Fruit fly (Drosophila melanogaster): ENCODE results near the gene wge.

wge gene

DNA sequence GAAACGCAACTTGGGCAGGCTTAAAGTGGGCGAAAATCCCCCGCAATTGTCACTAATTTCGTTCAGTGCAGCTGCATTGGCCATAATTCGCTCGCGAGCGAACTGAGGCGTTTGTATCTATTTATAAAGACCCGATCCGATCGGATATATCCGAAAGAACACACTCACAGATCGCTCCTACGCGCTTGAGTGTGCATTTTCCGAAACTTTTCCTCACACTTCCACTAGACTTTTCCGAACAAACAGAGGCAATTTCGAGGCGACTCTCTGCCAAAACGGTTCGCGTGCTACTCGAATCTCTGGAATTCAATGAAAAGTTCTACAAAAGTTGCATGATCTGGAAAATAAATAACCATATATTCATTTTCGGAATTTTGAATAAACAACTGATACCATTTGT lies 19.2 kb downstream of the wge start, which contains the start of the genes CG6972 and CCAP:
Gene CG6972, plus strand, starts transcription at position 215 of the 400 bp plus-strand sequence.
Gene CCAP, minus strand, starts transcription at position 292 of the 400 bp plus-strand sequence.
- TF ChIP-seq Ets98B (GFP tag; IDR thresholded peaks at IDR 0.05) = no peak
- TF ChIP-seq CG32121 (GFP tag; IDR thresholded peaks at IDR 0.05) = 0 out of 2 replicates have a peak, but pooled peaks have one; percentile 28
- TF ChIP-seq Pif1A (GFP tag; optimal IDR thresholded peaks at IDR 0.05) = no peak

DNA sequence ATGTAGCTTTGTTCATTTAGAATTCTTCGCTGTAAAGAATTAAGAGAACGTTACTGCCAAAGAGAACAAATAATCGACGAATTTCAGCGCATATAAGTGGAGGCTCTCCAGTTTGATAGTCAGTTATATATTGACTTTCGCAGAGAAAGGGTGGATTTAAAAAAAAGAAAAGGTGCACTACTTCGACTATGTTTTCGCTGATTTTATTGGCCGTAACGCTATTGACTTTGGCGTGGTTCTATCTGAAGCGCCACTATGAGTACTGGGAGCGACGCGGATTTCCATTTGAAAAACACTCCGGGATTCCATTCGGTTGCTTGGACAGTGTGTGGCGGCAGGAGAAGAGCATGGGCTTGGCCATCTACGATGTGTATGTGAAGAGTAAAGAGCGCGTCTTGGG lies 22.7 kb downstream of the wge start, which contains the start of gene Cyp6d4:
Gene Cyp6d4, plus strand, starts transcription at position 112 of the 400 bp plus-strand sequence.
- TF ChIP-seq CG14655 (GFP tag; optimal IDR thresholded peaks at IDR 0.05) (no peak), CG15710 (tag; optimal IDR thresholded peaks at IDR 0.05) (no peak), Ets98B (GFP tag; IDR thresholded peaks at IDR 0.05) (no peak), CG12605 (GFP tag; IDR thresholded peaks at IDR 0.05) (no peak), CG34367 (tag; optimal IDR thresholded peaks at IDR 0.05) (no peak), CG10348 (GFP tag; IDR thresholded peaks at IDR 0.05) (no peak), CG32121 (GFP tag; IDR thresholded peaks at IDR 0.05) (no peak), CG17806 (tag; optimal IDR thresholded peaks at IDR 0.05) (no peak), CG4496 (GFP tag; IDR thresholded peaks at IDR 0.05) (no peak), EcR (GFP tag; optimal IDR thresholded peaks at IDR 0.05) (no peak), rn (GFP tag; IDR thresholded peaks at IDR 0.05) (no peak), gl (tag; optimal IDR thresholded peaks at IDR 0.05) (no peak), CG13204 (GFP tag; optimal IDR thresholded peaks at IDR 0.05) (no peak)

DNA sequence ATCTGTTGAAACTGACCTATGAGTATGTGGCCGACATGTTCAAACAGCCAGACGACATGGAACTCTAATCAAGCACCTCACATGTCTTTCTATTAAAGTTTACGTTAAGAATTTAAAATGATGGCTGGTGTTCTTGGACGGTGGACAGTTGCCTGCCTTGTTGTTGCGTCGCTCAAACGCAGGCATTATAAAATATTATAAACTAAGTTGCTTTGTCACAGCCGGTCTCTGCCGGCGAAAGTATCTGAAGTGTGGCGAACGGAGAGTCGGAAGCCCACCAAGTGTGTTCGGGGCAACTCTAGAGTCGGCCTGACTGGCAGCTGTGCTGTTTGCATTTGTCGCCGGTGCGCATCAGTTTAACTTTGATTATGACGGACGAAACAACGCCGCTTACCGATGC lies 26.3 kb downstream of the wge start, which contains the start of gene cd:
Gene cd, plus strand, starts transcription at position 301 of the 400 bp plus-strand sequence.
- no peak for TF ChIP-seq CG32121 (GFP tag; IDR thresholded peaks at IDR 0.05)
- TF ChIP-seq CG8159 (tag; optimal IDR thresholded peaks at IDR 0.05) = no peak
- TF ChIP-seq rn (GFP tag; IDR thresholded peaks at IDR 0.05) = no peak
- no peak for TF ChIP-seq CG14655 (GFP tag; optimal IDR thresholded peaks at IDR 0.05)
- no peak for TF ChIP-seq gl (tag; optimal IDR thresholded peaks at IDR 0.05)

DNA sequence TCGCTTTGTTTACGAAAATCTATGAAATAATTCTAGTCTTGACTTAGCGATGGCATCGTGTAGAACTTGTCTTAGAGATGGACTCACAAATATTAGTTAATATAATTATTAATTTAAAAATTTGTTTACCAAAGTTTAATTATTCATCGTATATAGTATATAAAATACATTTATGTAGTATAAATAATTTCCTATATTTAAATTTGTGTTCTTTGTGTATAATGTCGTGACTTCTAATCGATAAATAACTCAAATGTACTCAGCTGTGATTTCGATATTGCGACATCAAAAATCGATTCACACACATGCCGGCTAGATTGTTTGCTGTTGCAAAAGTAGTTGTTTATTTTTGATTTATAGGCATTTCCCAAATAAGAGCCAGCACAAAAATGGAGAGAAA lies 30.6 kb downstream of the wge start, which contains the start of the genes wfs1 and Nup133:
Gene wfs1, minus strand, starts transcription at position 70 of the 400 bp plus-strand sequence.
Gene Nup133, plus strand, starts transcription at position 297 of the 400 bp plus-strand sequence.
- peak; percentile 54 for TF ChIP-seq CG32121 (GFP tag; IDR thresholded peaks at IDR 0.05)
- TF ChIP-seq rn (GFP tag; IDR thresholded peaks at IDR 0.05) = no peak
- no peak for TF ChIP-seq gl (tag; optimal IDR thresholded peaks at IDR 0.05)
- no peak for TF ChIP-seq CG13204 (GFP tag; optimal IDR thresholded peaks at IDR 0.05)
- 0 out of 2 replicates have a peak, but pooled peaks have one; percentile 10 for TF ChIP-seq Ets98B (GFP tag; IDR thresholded peaks at IDR 0.05)
- TF ChIP-seq CG15710 (tag; optimal IDR thresholded peaks at IDR 0.05) = peak; percentile 75
- TF ChIP-seq CG4496 (GFP tag; IDR thresholded peaks at IDR 0.05) = no peak
- TF ChIP-seq CG8301 (tag; optimal IDR thresholded peaks at IDR 0.05) = no peak
- peak; percentile 41 for TF ChIP-seq CG34367 (tag; optimal IDR thresholded peaks at IDR 0.05)
- peak; percentile 74 for TF ChIP-seq CG8159 (tag; optimal IDR thresholded peaks at IDR 0.05)
- no peak for TF ChIP-seq CG10348 (GFP tag; IDR thresholded peaks at IDR 0.05)
- no peak for TF ChIP-seq D1 (tag; optimal IDR thresholded peaks at IDR 0.05)

DNA sequence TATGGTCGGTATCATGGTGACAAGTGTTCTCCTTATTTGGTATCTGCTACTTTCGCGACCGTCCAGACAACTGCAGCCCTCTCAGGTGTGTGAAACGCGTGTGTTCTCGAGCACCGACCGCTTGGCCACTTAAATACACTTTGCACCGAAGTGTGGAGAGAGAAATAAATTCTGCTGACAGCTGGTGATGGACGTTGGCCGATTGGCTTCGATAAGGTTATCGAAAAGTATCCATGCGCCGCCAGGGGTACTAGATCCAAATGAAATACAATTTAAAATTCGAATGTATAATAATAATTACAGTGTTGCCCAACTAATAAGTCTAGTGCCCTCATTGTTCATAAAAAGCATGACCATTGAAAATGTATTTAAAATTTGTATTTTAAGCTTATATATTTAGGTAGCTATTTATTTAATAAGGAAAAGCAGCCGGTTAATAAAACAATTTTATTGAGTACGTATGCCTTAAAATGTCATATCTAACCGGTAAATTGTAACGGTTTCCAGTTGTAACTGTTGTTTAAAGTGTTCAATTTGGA lies 34.5 kb downstream of the wge start, which contains the start of the genes Gclm and CG17625:
Gene Gclm, minus strand, starts transcription at position 175 of the 539 bp plus-strand sequence.
Gene CG17625, plus strand, starts transcription at position 514 of the 539 bp plus-strand sequence.
- TF ChIP-seq CG14655 (GFP tag; optimal IDR thresholded peaks at IDR 0.05) (no peak), CG34367 (tag; optimal IDR thresholded peaks at IDR 0.05) (peak; percentile 2), CG8301 (tag; optimal IDR thresholded peaks at IDR 0.05) (peak; percentile 19), CG10348 (GFP tag; IDR thresholded peaks at IDR 0.05) (no peak), CG15710 (tag; optimal IDR thresholded peaks at IDR 0.05) (peak; percentile 32), fd96Ca (GFP tag; IDR thresholded peaks at IDR 0.05) (0 out of 3 replicates have a peak, but pooled peaks have one; percentile 58), rn (GFP tag; IDR thresholded peaks at IDR 0.05) (no peak), CG8159 (tag; optimal IDR thresholded peaks at IDR 0.05) (peak; percentile 26), EcR (GFP tag; optimal IDR thresholded peaks at IDR 0.05) (no peak), CG13204 (GFP tag; optimal IDR thresholded peaks at IDR 0.05) (no peak), Pif1A (GFP tag; optimal IDR thresholded peaks at IDR 0.05) (no peak), CG12605 (GFP tag; IDR thresholded peaks at IDR 0.05) (peak; percentile 71), Snoo (tag; optimal IDR thresholded peaks at IDR 0.05) (peak; percentile 52), CG32121 (GFP tag; IDR thresholded peaks at IDR 0.05) (peak; percentile 49; the same call in 1 of the 2 replicates), CG4496 (GFP tag; IDR thresholded peaks at IDR 0.05) (peak; percentile 20; the same call in 1 of the 3 replicates), CG17806 (tag; optimal IDR thresholded peaks at IDR 0.05) (peak; percentile 1), Ets98B (GFP tag; IDR thresholded peaks at IDR 0.05) (peak; percentile 45; the same call in 1 of the 2 replicates), D1 (tag; optimal IDR thresholded peaks at IDR 0.05) (no peak), CG9948 (tag; optimal IDR thresholded peaks at IDR 0.05) (peak; percentile 1), gl (tag; optimal IDR thresholded peaks at IDR 0.05) (peak; percentile 55), Pif1B (GFP tag; optimal IDR thresholded peaks at IDR 0.05) (no peak)

DNA sequence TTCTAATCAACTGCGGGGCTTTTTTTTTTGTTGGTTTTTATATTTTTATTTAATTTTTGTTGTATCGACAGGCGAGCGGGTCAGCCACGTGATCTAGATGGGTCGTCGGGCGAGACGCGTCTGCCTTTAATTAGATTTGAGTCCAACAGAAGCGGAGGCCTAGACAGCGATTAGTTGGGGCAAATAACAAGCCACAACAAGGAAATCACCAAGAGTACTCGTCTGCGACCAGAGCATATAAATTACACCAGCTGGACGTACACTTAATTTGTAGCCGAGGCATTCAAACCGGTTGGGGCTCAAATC lies 36.0 kb downstream of the wge start:
- TF ChIP-seq CG8159 (tag; optimal IDR thresholded peaks at IDR 0.05) (no peak), EcR (GFP tag; optimal IDR thresholded peaks at IDR 0.05) (no peak), rn (GFP tag; IDR thresholded peaks at IDR 0.05) (no peak), CG4496 (GFP tag; IDR thresholded peaks at IDR 0.05) (no peak), CG12605 (GFP tag; IDR thresholded peaks at IDR 0.05) (no peak), CG9948 (tag; optimal IDR thresholded peaks at IDR 0.05) (no peak), Ets98B (GFP tag; IDR thresholded peaks at IDR 0.05) (no peak), Snoo (tag; optimal IDR thresholded peaks at IDR 0.05) (no peak), CG15710 (tag; optimal IDR thresholded peaks at IDR 0.05) (no peak)
